Fruit fly (Drosophila melanogaster) whole organism, embryonic: ENCODE results near the gene Atu.

Experiments used
- Atf6 ChIP-seq: fragments of 200-800 bp; sonication (Bioruptor generic); IDR thresholded peaks from 2 replicates; pipeline ENCODE4 v1.3.6; 2022; ENCODE audit warnings: missing biosample characterization, missing genetic modification characterization
- CG11560 ChIP-seq: fragments of 200-800 bp; sonication (Bioruptor generic); IDR thresholded peaks from 3 replicates; pipeline ENCODE4 v1.3.6; 2022; ENCODE audit warnings: missing biosample characterization, missing genetic modification characterization
- CG13287 ChIP-seq: fragments of 200-800 bp; sonication (Bioruptor generic); IDR thresholded peaks from 2 replicates; pipeline ENCODE4 v1.3.6; 2022; ENCODE audit warnings: missing biosample characterization, missing genetic modification characterization; ENCODE audit not compliant: partially characterized antibody
- CG15514 ChIP-seq: fragments of 200-800 bp; sonication (Bioruptor generic); optimal IDR thresholded peaks from 3 replicates; lab custom pipeline; 2017; ENCODE audit warnings: missing biosample characterization, missing genetic modification characterization, mild to moderate bottlenecking, moderate library complexity, missing genetic modification reagents
- CG18764 ChIP-seq: fragments of 200-800 bp; sonication (Bioruptor generic); optimal IDR thresholded peaks from 3 replicates; lab custom pipeline; 2016; ENCODE audit warnings: missing biosample characterization, missing genetic modification characterization
- CG30020 ChIP-seq: fragments of 200-800 bp; optimal IDR thresholded peaks from 2 replicates; lab custom pipeline; 2019; ENCODE audit warnings: missing biosample characterization, mild to moderate bottlenecking, missing genetic modification characterization, moderate library complexity
- CG3281 ChIP-seq: fragments of 200-800 bp; sonication (Bioruptor generic); optimal IDR thresholded peaks from 3 replicates; lab custom pipeline; 2017; ENCODE audit warnings: missing biosample characterization, mild to moderate bottlenecking, missing genetic modification characterization
- CG3407 ChIP-seq: fragments of 200-800 bp; sonication (Bioruptor generic); optimal IDR thresholded peaks from 2 replicates; lab custom pipeline; 2018; ENCODE audit warnings: missing biosample characterization, mild to moderate bottlenecking, missing genetic modification characterization
- CG4328 ChIP-seq: fragments of 200-800 bp; sonication (Bioruptor generic); optimal IDR thresholded peaks from 3 replicates; lab custom pipeline; 2017; ENCODE audit warnings: missing biosample characterization, missing genetic modification reagents, missing genetic modification characterization
- CG43689 ChIP-seq: fragments of 200-800 bp; sonication (Bioruptor generic); IDR thresholded peaks from 2 replicates; pipeline ENCODE4 v1.3.6; 2022; ENCODE audit warnings: missing biosample characterization, missing genetic modification characterization
- CG4404 ChIP-seq: fragments of 200-800 bp; sonication (Bioruptor generic); IDR thresholded peaks from 2 replicates; pipeline ENCODE4 v1.3.6; 2022; ENCODE audit warnings: missing biosample characterization, missing genetic modification characterization
- CG4424 ChIP-seq: fragments of 200-800 bp; sonication (Bioruptor generic); optimal IDR thresholded peaks from 3 replicates; lab custom pipeline; 2016; ENCODE audit warnings: missing biosample characterization, missing genetic modification characterization
- CG6654 ChIP-seq: fragments of 200-800 bp; sonication (Bioruptor generic); optimal IDR thresholded peaks from 2 replicates; lab custom pipeline; 2017; ENCODE audit warnings: missing biosample characterization, mild to moderate bottlenecking, missing genetic modification characterization
- CG7556 ChIP-seq: fragments of 200-800 bp; sonication (Bioruptor generic); optimal IDR thresholded peaks from 2 replicates; lab custom pipeline; 2017; ENCODE audit warnings: missing biosample characterization, mild to moderate bottlenecking, missing genetic modification characterization
- CG8089 ChIP-seq: fragments of 200-800 bp; sonication (Bioruptor generic); optimal IDR thresholded peaks from 3 replicates; lab custom pipeline; 2016; ENCODE audit warnings: missing biosample characterization, missing genetic modification characterization
- CG8281 ChIP-seq: fragments of 200-800 bp; sonication (Bioruptor generic); optimal IDR thresholded peaks from 2 replicates; lab custom pipeline; 2018; ENCODE audit warnings: missing biosample characterization, mild to moderate bottlenecking, missing genetic modification characterization, moderate library complexity
- Chrac-16 ChIP-seq: fragments of 200-800 bp; sonication (Bioruptor generic); optimal IDR thresholded peaks from 3 replicates; lab custom pipeline; 2016; ENCODE audit warnings: missing biosample characterization, missing genetic modification characterization
- Dfd ChIP-seq, 2 experiments: fragments of >200 bp; optimal IDR thresholded peaks; 2 replicates each; lab custom pipeline; 2017; ENCODE audit warnings: missing biosample characterization in 2 of 2, missing genetic modification characterization in 2 of 2
- Dp ChIP-seq: fragments of 200-800 bp; sonication (Bioruptor generic); optimal IDR thresholded peaks from 2 replicates; lab custom pipeline; 2018; ENCODE audit warnings: missing biosample characterization, mild to moderate bottlenecking, missing genetic modification characterization, moderate library complexity
- Drgx ChIP-seq: fragments of 200-800 bp; sonication (Bioruptor generic); IDR thresholded peaks from 2 replicates; pipeline ENCODE4 v1.3.6; 2022; ENCODE audit warnings: missing biosample characterization, missing genetic modification characterization
- Fer1 ChIP-seq: fragments of 200-800 bp; sonication (Bioruptor generic); optimal IDR thresholded peaks from 2 replicates; lab custom pipeline; 2017; ENCODE audit warnings: missing biosample characterization, mild to moderate bottlenecking, missing genetic modification characterization
- Gsc ChIP-seq: fragments of 200-800 bp; sonication (Bioruptor generic); IDR thresholded peaks from 2 replicates; pipeline ENCODE4 v1.3.6; 2022; ENCODE audit warnings: missing biosample characterization, missing genetic modification characterization
- Hand ChIP-seq: fragments of 200-800 bp; sonication (Bioruptor generic); optimal IDR thresholded peaks from 2 replicates; lab custom pipeline; 2017; ENCODE audit warnings: mild to moderate bottlenecking, missing biosample characterization, missing genetic modification reagents, missing genetic modification characterization
- ap ChIP-seq: fragments of 200-800 bp; sonication (Bioruptor generic); IDR thresholded peaks from 2 replicates; pipeline ENCODE4 v1.3.6; 2022; ENCODE audit warnings: missing biosample characterization, missing genetic modification characterization
- cato ChIP-seq: fragments of 200-800 bp; sonication (Bioruptor generic); optimal IDR thresholded peaks from 2 replicates; lab custom pipeline; 2016; ENCODE audit warnings: missing biosample characterization, missing genetic modification characterization, borderline replicate concordance
- chif ChIP-seq, 2 experiments: fragments of 200-800 bp; sonication (Bioruptor generic); optimal IDR thresholded peaks; 3 replicates each; lab custom pipeline; 2016; ENCODE audit warnings: missing biosample characterization in 2 of 2, missing genetic modification characterization in 2 of 2
- ci ChIP-seq: fragments of 200-800 bp; sonication (Bioruptor generic); IDR thresholded peaks from 3 replicates; pipeline ENCODE4 v1.3.6; 2022; ENCODE audit warnings: missing biosample characterization, missing genetic modification characterization
- corto ChIP-seq: fragments of 200-800 bp; sonication (Bioruptor generic); optimal IDR thresholded peaks from 2 replicates; lab custom pipeline; 2016; ENCODE audit warnings: missing biosample characterization, mild to moderate bottlenecking, missing genetic modification characterization, moderate library complexity
- cwo ChIP-seq: fragments of 200-800 bp; sonication (Bioruptor generic); optimal IDR thresholded peaks from 3 replicates; lab custom pipeline; 2017; ENCODE audit warnings: missing biosample characterization, missing genetic modification characterization, mild to moderate bottlenecking, moderate library complexity, missing genetic modification reagents
- dan ChIP-seq: fragments of 200-800 bp; sonication (Bioruptor generic); IDR thresholded peaks from 2 replicates; pipeline ENCODE4 v1.3.6; 2022; ENCODE audit warnings: missing biosample characterization, missing genetic modification characterization
- danr ChIP-seq: fragments of 200-800 bp; sonication (Bioruptor generic); IDR thresholded peaks from 2 replicates; pipeline ENCODE4 v1.3.6; 2022; ENCODE audit warnings: missing biosample characterization, missing genetic modification characterization
- dysf ChIP-seq: fragments of 200-800 bp; sonication (Bioruptor generic); IDR thresholded peaks from 3 replicates; pipeline ENCODE4 v1.3.6; 2022; ENCODE audit warnings: missing biosample characterization, missing genetic modification characterization
- emc ChIP-seq: fragments of 200-800 bp; sonication (Bioruptor generic); optimal IDR thresholded peaks from 2 replicates; lab custom pipeline; 2016; ENCODE audit warnings: missing biosample characterization, missing genetic modification characterization
- exex ChIP-seq: fragments of 200-800 bp; sonication (Bioruptor generic); optimal IDR thresholded peaks from 4 replicates; lab custom pipeline; 2018; ENCODE audit warnings: missing biosample characterization, mild to moderate bottlenecking, missing genetic modification characterization, moderate library complexity
- fru ChIP-seq: fragments of >200 bp; optimal IDR thresholded peaks from 2 replicates; lab custom pipeline; 2017
- gfzf ChIP-seq: fragments of 200-800 bp; sonication (Bioruptor generic); optimal IDR thresholded peaks from 2 replicates; lab custom pipeline; 2016; ENCODE audit warnings: missing biosample characterization, mild to moderate bottlenecking, missing genetic modification characterization, moderate library complexity
- her ChIP-seq: fragments of 200-800 bp; sonication (Bioruptor generic); optimal IDR thresholded peaks from 2 replicates; lab custom pipeline; 2016; ENCODE audit warnings: missing biosample characterization, missing genetic modification characterization
- knrl ChIP-seq: fragments of 200-800 bp; sonication (Bioruptor generic); IDR thresholded peaks from 3 replicates; pipeline ENCODE4 v1.3.6; 2022; ENCODE audit warnings: missing biosample characterization, missing genetic modification characterization; ENCODE audit not compliant: partially characterized antibody
- lov ChIP-seq, 2 experiments: fragments of 200-800 bp in 1 of 2; fragments of >200 bp in 1 of 2; sonication (Bioruptor generic) in 1 of 2; IDR thresholded peaks in 1 of 2; optimal IDR thresholded peaks in 1 of 2; 2 replicates in 1 of 2; 3 replicates in 1 of 2; pipeline versions ENCODE4 v1.3.6 to Lab custom; 2017 to 2022; ENCODE audit warnings: missing biosample characterization in 1 of 2, missing genetic modification characterization in 1 of 2
- nau ChIP-seq: fragments of 200-800 bp; sonication (Bioruptor generic); optimal IDR thresholded peaks from 3 replicates; lab custom pipeline; 2017; ENCODE audit warnings: missing biosample characterization, mild to moderate bottlenecking, missing genetic modification characterization, missing genetic modification reagents
- p53 ChIP-seq: fragments of 200-800 bp; sonication (Bioruptor generic); optimal IDR thresholded peaks from 2 replicates; lab custom pipeline; 2016; ENCODE audit warnings: missing biosample characterization, missing genetic modification characterization
- peb ChIP-seq: fragments of 200-800 bp; sonication (Bioruptor generic); IDR thresholded peaks from 2 replicates; pipeline ENCODE4 v1.3.6; 2022; ENCODE audit warnings: missing biosample characterization, missing genetic modification characterization
- pfk ChIP-seq: fragments of 200-800 bp; sonication (Bioruptor generic); optimal IDR thresholded peaks from 2 replicates; lab custom pipeline; 2018; ENCODE audit warnings: missing biosample characterization, mild to moderate bottlenecking, missing genetic modification characterization, moderate library complexity
- pita ChIP-seq: fragments of 200-800 bp; sonication (Bioruptor generic); optimal IDR thresholded peaks from 2 replicates; lab custom pipeline; 2017; ENCODE audit warnings: missing biosample characterization, mild to moderate bottlenecking, missing genetic modification characterization
- prd ChIP-seq, 3 experiments: fragments of >200 bp in 2 of 3; fragments of 200-800 bp in 1 of 3; sonication (Bioruptor generic) in 1 of 3; optimal IDR thresholded peaks in 2 of 3; IDR thresholded peaks in 1 of 3; 2 replicates in 2 of 3; 3 replicates in 1 of 3; pipeline versions ENCODE4 v1.3.6 to Lab custom; 2017 to 2022; ENCODE audit warnings: missing biosample characterization in 1 of 3, missing genetic modification characterization in 1 of 3
- pzg ChIP-seq: fragments of 200-800 bp; sonication (Bioruptor generic); optimal IDR thresholded peaks from 3 replicates; lab custom pipeline; 2018; ENCODE audit warnings: missing biosample characterization, mild to moderate bottlenecking, missing genetic modification characterization, moderate library complexity
- salm ChIP-seq: fragments of 200-800 bp; sonication (Bioruptor generic); optimal IDR thresholded peaks from 2 replicates; lab custom pipeline; 2018; ENCODE audit warnings: missing biosample characterization, mild to moderate bottlenecking, missing genetic modification characterization
- sd ChIP-seq: fragments of 200-800 bp; sonication (Bioruptor generic); optimal IDR thresholded peaks from 3 replicates; lab custom pipeline; 2018; ENCODE audit warnings: missing biosample characterization, mild to moderate bottlenecking, missing genetic modification characterization, moderate library complexity
- tna ChIP-seq: fragments of 200-800 bp; sonication (Bioruptor generic); IDR thresholded peaks from 2 replicates; pipeline ENCODE4 v1.3.6; 2022; ENCODE audit warnings: missing biosample characterization, missing genetic modification characterization; ENCODE audit not compliant: partially characterized antibody

Atu gene

dm6 chr3R:5606477-5606876 lies 6.7 kb upstream of the Atu start, which contains the start of gene asl (continued):
- TF ChIP-seq knrl (GFP tag; lab: Robert Waterston, UW), result peak; percentile 21; the same call in 1 of the 3 replicates
- TF ChIP-seq p53, result no peak
- TF ChIP-seq CG18764 (GFP tag; lab: Kevin White, UChicago), result peak; percentile 63
- TF ChIP-seq CG4424 (GFP tag; lab: Kevin White, UChicago), result peak; percentile 75
- TF ChIP-seq CG3281, result peak; percentile 61
- TF ChIP-seq salm (tag; lab: Kevin White, UChicago), result no peak
- peak; percentile 94 for TF ChIP-seq CG30020 (tag; lab: Kevin White, UChicago)
- peak; percentile 8 to 59 for TF ChIP-seq chif (GFP tag; optimal IDR thresholded peaks at IDR 0.05; lab: Kevin White, UChicago)
- no peak for TF ChIP-seq her
- TF ChIP-seq CG3407, result no peak
- no peak for TF ChIP-seq lov (optimal IDR thresholded peaks at IDR 0.05; lab: Kevin White, UChicago)
- TF ChIP-seq lov (GFP tag; IDR thresholded peaks at IDR 0.05; lab: Robert Waterston, UW), result 0 out of 3 replicates have a peak, but pooled peaks have one; percentile 50
- 0 out of 3 replicates have a peak, but pooled peaks have one; percentile 44 for TF ChIP-seq ci (GFP tag; lab: Robert Waterston, UW)
- TF ChIP-seq exex (tag; lab: Kevin White, UChicago), result no peak
- TF ChIP-seq Dp (GFP tag; lab: Kevin White, UChicago), result peak; percentile 84
- TF ChIP-seq peb, result no peak
- TF ChIP-seq CG11560, result no peak
- TF ChIP-seq nau, result no peak
- peak; percentile 56 for TF ChIP-seq Atf6
- no peak for TF ChIP-seq Gsc
- no peak for TF ChIP-seq danr (GFP tag; lab: Robert Waterston, UW)
- TF ChIP-seq CG13287 (GFP tag; lab: Robert Waterston, UW), result peak; percentile 19; the same call in 1 of the 2 replicates
- peak; percentile 71 for TF ChIP-seq CG15514
- peak; percentile 34; the same call in 1 of the 2 replicates for TF ChIP-seq Drgx (GFP tag; lab: Robert Waterston, UW)
- TF ChIP-seq corto (GFP tag; lab: Kevin White, UChicago), result peak; percentile 25
- TF ChIP-seq fru, result no peak
- peak; percentile 85 for TF ChIP-seq pzg
- no peak for TF ChIP-seq pita (GFP tag; lab: Kevin White, UChicago)
- no peak for TF ChIP-seq CG43689 (GFP tag; lab: Robert Waterston, UW)
- peak; percentile 37 for TF ChIP-seq gfzf (GFP tag; lab: Kevin White, UChicago)
- peak; percentile 82 for TF ChIP-seq sd (tag; lab: Kevin White, UChicago)
- no peak for TF ChIP-seq tna (GFP tag; lab: Robert Waterston, UW)
- no peak for TF ChIP-seq pfk (GFP tag; lab: Kevin White, UChicago)
- TF ChIP-seq Dfd (GFP tag; optimal IDR thresholded peaks at IDR 0.05; lab: Kevin White, UChicago), result peak in 1 of 2 experiments; percentile 78
- no peak for TF ChIP-seq dan (GFP tag; lab: Robert Waterston, UW)
- peak; percentile 68 for TF ChIP-seq Fer1 (GFP tag; lab: Kevin White, UChicago)
- TF ChIP-seq cwo (GFP tag; lab: Kevin White, UChicago), result peak; percentile 22
- peak; percentile 33 for TF ChIP-seq CG7556
- no peak for TF ChIP-seq cato (GFP tag; lab: Kevin White, UChicago)
- peak; percentile 7 for TF ChIP-seq CG4328 (GFP tag; lab: Kevin White, UChicago)
- peak; percentile 55 for TF ChIP-seq Chrac-16 (GFP tag; lab: Kevin White, UChicago)
- TF ChIP-seq dysf (GFP tag; lab: Robert Waterston, UW), result peak; percentile 76
- peak; percentile 38 for TF ChIP-seq CG6654 (GFP tag; lab: Kevin White, UChicago)
- TF ChIP-seq emc (GFP tag; lab: Kevin White, UChicago), result peak; percentile 7
- peak; percentile 42 for TF ChIP-seq CG8089 (GFP tag; lab: Kevin White, UChicago)
- no peak for TF ChIP-seq CG8281 (tag; lab: Kevin White, UChicago)
- no peak for TF ChIP-seq prd (optimal IDR thresholded peaks at IDR 0.05; lab: Kevin White, UChicago)
- peak; percentile 39; the same call in 1 of the 3 replicates for TF ChIP-seq prd (GFP tag; IDR thresholded peaks at IDR 0.05; lab: Robert Waterston, UW)
- TF ChIP-seq ap (GFP tag; lab: Robert Waterston, UW), result 0 out of 2 replicates have a peak, but pooled peaks have one; percentile 21
- no peak for TF ChIP-seq CG4404 (GFP tag; lab: Robert Waterston, UW)
- TF ChIP-seq Hand, result no peak
